Worm (Caenorhabditis elegans) whole organism, young adult: ENCODE data around the gene T25E4.1.

Source experiments
- B0035.1 ChIP-seq: sonication (generic microtip); optimal IDR thresholded peaks from 2 replicates; lab custom pipeline; 2016; ENCODE audit warnings: missing genetic modification characterization, mild to moderate bottlenecking, missing compliant biosample characterization, missing genotype, missing genetic modification reagents
- ama-1 ChIP-seq, 3 experiments: fragments of 150-350 bp in 1 of 3; sonication (generic microtip) in 2 of 3; optimal IDR thresholded peaks; 2 replicates each; lab custom pipeline; 2014 to 2018; ENCODE audit warnings: missing biosample characterization in 2 of 3, missing genetic modification characterization in 2 of 3, missing genetic modification reagents in 2 of 3
- die-1 ChIP-seq: sonication (generic microtip); optimal IDR thresholded peaks from 2 replicates; lab custom pipeline; 2016; ENCODE audit warnings: missing genotype, mild to moderate bottlenecking, missing genetic modification characterization, missing compliant biosample characterization
- egl-18 ChIP-seq: fragments of 200-800 bp; sonication (Bioruptor generic); IDR thresholded peaks from 2 replicates; pipeline ENCODE4 v1.3.6; 2022; ENCODE audit warnings: missing genetic modification reagents, missing genetic modification characterization, missing compliant biosample characterization
- madf-10 ChIP-seq: sonication (generic microtip); optimal IDR thresholded peaks from 2 replicates; lab custom pipeline; 2016; ENCODE audit warnings: mild to moderate bottlenecking, missing genetic modification characterization, missing compliant biosample characterization

ce11 chrII:5561392-5561791 lies 16.7 kb upstream of the T25E4.1 start, which contains the start of gene C17C3.3:
- TF ChIP-seq ama-1 (optimal IDR thresholded peaks at IDR 0.05; lab: Kevin White, UChicago) (no peak), ama-1 (GFP tag; optimal IDR thresholded peaks at IDR 0.05; lab: Kevin White, UChicago) (no peak), madf-10 (no peak), egl-18 (GFP tag; lab: Robert Waterston, UW) (no peak), B0035.1 (tag; lab: Kevin White, UChicago) (no peak), die-1 (no peak)
